Fruit fly (Drosophila melanogaster) whole organism: Measurements from ENCODE around the gene Eaat2.

Experiments
- CG8478 ChIP-seq: fragments of >200 bp; optimal IDR thresholded peaks from 2 replicates; lab custom pipeline; 2018; ENCODE audit warnings: inconsistent platforms
- pan ChIP-seq: fragments of >200 bp; optimal IDR thresholded peaks from 2 replicates; lab custom pipeline; 2017
- psq ChIP-seq: fragments of >200 bp; optimal IDR thresholded peaks from 2 replicates; lab custom pipeline; 2017
- usp ChIP-seq: fragments of >200 bp; optimal IDR thresholded peaks from 2 replicates; lab custom pipeline; 2017; ENCODE audit warnings: missing biosample characterization, missing genetic modification characterization, mixed read lengths

- TF ChIP-seq usp (GFP tag; lab: Kevin White, UChicago) (no peak), psq (no peak), CG8478 (lab: Kevin White, UChicago) (no peak), pan (lab: Kevin White, UChicago) (no peak)
Observed at dm6 chr2L:701868-702327, 42.3 kb downstream of the Eaat2 start.
